Fruit fly (Drosophila melanogaster) whole organism, embryonic: ENCODE measurements around the gene spo.

ENCODE experiments used
- ATbp ChIP-seq: fragments of 200-800 bp; sonication (Bioruptor generic); optimal IDR thresholded peaks from 2 replicates; lab custom pipeline; 2017; ENCODE audit warnings: missing biosample characterization, mild to moderate bottlenecking, missing genetic modification characterization, missing genetic modification reagents
- Atf6 ChIP-seq: fragments of 200-800 bp; sonication (Bioruptor generic); IDR thresholded peaks from 2 replicates; pipeline ENCODE4 v1.3.6; 2022; ENCODE audit warnings: missing biosample characterization, missing genetic modification characterization
- Awh ChIP-seq: fragments of 200-800 bp; sonication (Bioruptor generic); IDR thresholded peaks from 2 replicates; pipeline ENCODE4, ENCODE4 v1.3.6; 2022; ENCODE audit warnings: missing biosample characterization, missing genetic modification characterization
- BEAF-32 ChIP-seq: fragments of 200-800 bp; sonication (Bioruptor generic); optimal IDR thresholded peaks from 3 replicates; lab custom pipeline; 2017; ENCODE audit warnings: missing biosample characterization, missing genetic modification characterization, mild to moderate bottlenecking, moderate library complexity, missing genetic modification reagents
- CG12391 ChIP-seq: fragments of 200-800 bp; sonication (Bioruptor generic); optimal IDR thresholded peaks from 3 replicates; lab custom pipeline; 2018; ENCODE audit warnings: missing biosample characterization, mild to moderate bottlenecking, missing genetic modification characterization, moderate library complexity
- CG12659 ChIP-seq: fragments of 200-800 bp; sonication (Bioruptor generic); optimal IDR thresholded peaks from 3 replicates; lab custom pipeline; 2017; ENCODE audit warnings: mild to moderate bottlenecking, missing biosample characterization, missing genetic modification reagents, missing genetic modification characterization
- CG14860 ChIP-seq: fragments of 200-800 bp; sonication (Bioruptor generic); IDR thresholded peaks from 3 replicates; pipeline ENCODE4 v1.3.6; 2022; ENCODE audit warnings: missing biosample characterization, missing genetic modification characterization; ENCODE audit not compliant: partially characterized antibody
- CG15011 ChIP-seq: fragments of 200-800 bp; sonication (Bioruptor generic); optimal IDR thresholded peaks from 3 replicates; lab custom pipeline; 2018; ENCODE audit warnings: missing biosample characterization, mild to moderate bottlenecking, missing genetic modification characterization
- CG15601 ChIP-seq: fragments of 200-800 bp; sonication (Bioruptor generic); optimal IDR thresholded peaks from 3 replicates; lab custom pipeline; 2019; ENCODE audit warnings: missing biosample characterization, mild to moderate bottlenecking, missing genetic modification characterization, moderate library complexity
- CG17612 ChIP-seq: fragments of 200-800 bp; sonication (Bioruptor generic); IDR thresholded peaks from 2 replicates; pipeline ENCODE4 v1.3.6; 2022; ENCODE audit warnings: missing biosample characterization, missing genetic modification characterization
- CG17829 ChIP-seq: fragments of 200-800 bp; optimal IDR thresholded peaks from 2 replicates; lab custom pipeline; 2019; ENCODE audit warnings: missing biosample characterization, mild to moderate bottlenecking, missing genetic modification characterization, moderate library complexity
- CG18262 ChIP-seq: fragments of 200-800 bp; optimal IDR thresholded peaks from 3 replicates; lab custom pipeline; 2019; ENCODE audit warnings: missing biosample characterization, mild to moderate bottlenecking, missing genetic modification characterization, moderate library complexity
- CG18599 ChIP-seq: fragments of 200-800 bp; sonication (Bioruptor generic); optimal IDR thresholded peaks from 3 replicates; lab custom pipeline; 2017; ENCODE audit warnings: missing biosample characterization, missing genetic modification characterization, mild to moderate bottlenecking, moderate library complexity, missing genetic modification reagents
- CG3163 ChIP-seq: fragments of 200-800 bp; sonication (Bioruptor generic); optimal IDR thresholded peaks from 3 replicates; lab custom pipeline; 2016; ENCODE audit warnings: missing biosample characterization, missing genetic modification characterization
- CG7271 ChIP-seq: fragments of 200-800 bp; sonication (Bioruptor generic); optimal IDR thresholded peaks from 2 replicates; lab custom pipeline; 2018; ENCODE audit warnings: missing biosample characterization, mild to moderate bottlenecking, missing genetic modification characterization, moderate library complexity
- CG8478 ChIP-seq: fragments of >200 bp; optimal IDR thresholded peaks from 2 replicates; lab custom pipeline; 2018
- D ChIP-seq, 2 experiments: fragments of 200-800 bp in 1 of 2; fragments of >200 bp in 1 of 2; sonication (Bioruptor generic) in 1 of 2; optimal IDR thresholded peaks; 2 replicates in 1 of 2; 3 replicates in 1 of 2; lab custom pipeline; 2017; ENCODE audit warnings: mild to moderate bottlenecking in 1 of 2, missing biosample characterization in 1 of 2, missing genetic modification characterization in 1 of 2, missing genetic modification reagents in 1 of 2
- Deaf1 ChIP-seq: fragments of 200-800 bp; optimal IDR thresholded peaks from 3 replicates; lab custom pipeline; 2019; ENCODE audit warnings: missing biosample characterization, mild to moderate bottlenecking, missing genetic modification characterization, moderate library complexity
- Drgx ChIP-seq: fragments of 200-800 bp; sonication (Bioruptor generic); IDR thresholded peaks from 2 replicates; pipeline ENCODE4 v1.3.6; 2022; ENCODE audit warnings: missing biosample characterization, missing genetic modification characterization
- E2f1 ChIP-seq: fragments of 200-800 bp; sonication (Bioruptor generic); IDR thresholded peaks from 2 replicates; pipeline ENCODE4 v1.3.6; 2022; ENCODE audit warnings: missing biosample characterization, missing genetic modification characterization
- Ets65A ChIP-seq: fragments of 200-800 bp; sonication (Bioruptor generic); peaks from one replicate; lab custom pipeline; 2016; ENCODE audit warnings: missing biosample characterization, missing genetic modification characterization
- H15 ChIP-seq: fragments of 200-800 bp; sonication (Bioruptor generic); IDR thresholded peaks from 3 replicates; pipeline ENCODE4 v1.3.6; 2022; ENCODE audit warnings: missing biosample characterization, missing genetic modification characterization
- Hr78 ChIP-seq, 2 experiments: fragments of 200-800 bp in 1 of 2; fragments of >200 bp in 1 of 2; sonication (Bioruptor generic) in 1 of 2; optimal IDR thresholded peaks; 2 replicates each; lab custom pipeline; 2017 to 2019; ENCODE audit warnings: missing biosample characterization in 2 of 2, missing genetic modification characterization in 2 of 2, mild to moderate bottlenecking in 1 of 2, moderate library complexity in 1 of 2
- Hsf ChIP-seq: fragments of 200-800 bp; sonication (Bioruptor generic); optimal IDR thresholded peaks from 3 replicates; lab custom pipeline; 2016; ENCODE audit warnings: missing biosample characterization, missing genetic modification characterization
- Max ChIP-seq: fragments of 200-800 bp; sonication (Bioruptor generic); optimal IDR thresholded peaks from 2 replicates; lab custom pipeline; 2016; ENCODE audit warnings: missing biosample characterization, mild to moderate bottlenecking, missing genetic modification characterization
- Meics ChIP-seq: fragments of 200-800 bp; sonication (Bioruptor generic); optimal IDR thresholded peaks from 2 replicates; lab custom pipeline; 2017; ENCODE audit warnings: missing biosample characterization, mild to moderate bottlenecking, missing genetic modification characterization
- Mrtf ChIP-seq: fragments of 200-800 bp; sonication (Bioruptor generic); IDR thresholded peaks from 3 replicates; pipeline ENCODE4 v1.3.6; 2022; ENCODE audit warnings: missing biosample characterization, missing genetic modification characterization
- NK7.1 ChIP-seq: fragments of 200-800 bp; sonication (Bioruptor generic); optimal IDR thresholded peaks from 3 replicates; lab custom pipeline; 2016; ENCODE audit warnings: missing biosample characterization, missing genetic modification characterization
- Stat92E ChIP-seq, 3 experiments: fragments of >200 bp in 2 of 3; fragments of 200-800 bp in 1 of 3; sonication (Bioruptor generic) in 1 of 3; optimal IDR thresholded peaks; 2 replicates each; lab custom pipeline; 2017 to 2019; ENCODE audit warnings: missing biosample characterization in 3 of 3, missing genetic modification characterization in 3 of 3, mild to moderate bottlenecking in 1 of 3, moderate library complexity in 1 of 3
- crol ChIP-seq: fragments of 200-800 bp; sonication (Bioruptor generic); IDR thresholded peaks from 2 replicates; pipeline ENCODE4 v1.3.6; 2022; ENCODE audit warnings: missing biosample characterization, missing genetic modification characterization
- dmrt11E ChIP-seq: fragments of 200-800 bp; sonication (Bioruptor generic); optimal IDR thresholded peaks from 3 replicates; lab custom pipeline; 2018; ENCODE audit warnings: missing biosample characterization, mild to moderate bottlenecking, missing genetic modification characterization, moderate library complexity
- eve ChIP-seq, 2 experiments: fragments of >200 bp; optimal IDR thresholded peaks; 2 replicates each; lab custom pipeline; 2017; ENCODE audit warnings: missing biosample characterization in 2 of 2, missing genetic modification characterization in 2 of 2
- kni ChIP-seq: fragments of 200-800 bp; sonication (Bioruptor generic); optimal IDR thresholded peaks from 3 replicates; lab custom pipeline; 2017; ENCODE audit warnings: mild to moderate bottlenecking, missing biosample characterization, missing genetic modification reagents, missing genetic modification characterization
- psq ChIP-seq: fragments of 200-800 bp; sonication (Bioruptor generic); optimal IDR thresholded peaks from 2 replicates; lab custom pipeline; 2017; ENCODE audit warnings: missing biosample characterization, missing genetic modification characterization
- sens ChIP-seq: fragments of 200-800 bp; sonication (Bioruptor generic); peaks from one replicate; lab custom pipeline; 2016; ENCODE audit warnings: missing biosample characterization, missing genetic modification characterization
- tgo ChIP-seq: fragments of 200-800 bp; sonication (Bioruptor generic); IDR thresholded peaks from 3 replicates; pipeline ENCODE4 v1.3.6; 2022; ENCODE audit warnings: missing biosample characterization, missing genetic modification characterization
- vvl ChIP-seq: fragments of 200-800 bp; sonication (Bioruptor generic); IDR thresholded peaks from 2 replicates; pipeline ENCODE4 v1.3.6; 2022; ENCODE audit warnings: missing biosample characterization, missing genetic modification characterization
- yki ChIP-seq: fragments of >200 bp; optimal IDR thresholded peaks from 3 replicates; lab custom pipeline; 2018
- z ChIP-seq: fragments of 200-800 bp; sonication (Bioruptor generic); IDR thresholded peaks from 3 replicates; pipeline ENCODE4 v1.3.6; 2022; ENCODE audit warnings: missing biosample characterization, missing genetic modification characterization
- zen2 ChIP-seq: fragments of 200-800 bp; sonication (Bioruptor generic); IDR thresholded peaks from 3 replicates; pipeline ENCODE4 v1.3.6; 2022; ENCODE audit warnings: missing biosample characterization, missing genetic modification characterization; ENCODE audit not compliant: partially characterized antibody

The spo gene

dm6 chr3L:5639474-5639873 is 47.1 kb upstream of the spo start:
- TF ChIP-seq CG7271 (tag; lab: Kevin White, UChicago) (no peak), ATbp (GFP tag; lab: Kevin White, UChicago) (no peak), CG15011 (GFP tag; lab: Kevin White, UChicago) (no peak), Atf6 (no peak), BEAF-32 (no peak), tgo (GFP tag; lab: Robert Waterston, UW) (no peak), yki (lab: Kevin White, UChicago) (no peak), H15 (GFP tag; lab: Robert Waterston, UW) (0 out of 3 replicates have a peak, but pooled peaks have one; percentile 26), Meics (no peak), Ets65A (GFP tag; lab: Kevin White, UChicago) (peak; percentile 52), CG12659 (GFP tag; lab: Kevin White, UChicago) (no peak), CG14860 (GFP tag; lab: Robert Waterston, UW) (0 out of 3 replicates have a peak, but pooled peaks have one; percentile 10)

- TF ChIP-seq Awh (GFP tag; lab: Robert Waterston, UW) (no peak), CG15601 (tag; lab: Kevin White, UChicago) (no peak)
- TF ChIP-seq, all 482 proteins: peak for 0
Observed at dm6 chr3L:5638542-5639045, 46.2 kb upstream of the spo start.

dm6 chr3L:5637477-5637876 is 45.1 kb upstream of the spo start:
- TF ChIP-seq psq (GFP tag; lab: Kevin White, UChicago) = no peak
- TF ChIP-seq Drgx (GFP tag; lab: Robert Waterston, UW) = 0 out of 2 replicates have a peak, but pooled peaks have one; percentile 30
- TF ChIP-seq Hr78 (GFP tag; optimal IDR thresholded peaks at IDR 0.05; lab: Kevin White, UChicago) = no peak
- TF ChIP-seq NK7.1 = no peak
- TF ChIP-seq CG18599 (GFP tag; lab: Kevin White, UChicago) = peak; percentile 21

dm6 chr3L:5635237-5636025 is 43.1 kb upstream of the spo start:
- no peak for TF ChIP-seq CG17612 (GFP tag; lab: Robert Waterston, UW)
- TF ChIP-seq Deaf1 (tag; lab: Kevin White, UChicago) = peak; percentile 5
- TF ChIP-seq CG3163 (GFP tag; lab: Kevin White, UChicago) = no peak
- TF ChIP-seq Mrtf (GFP tag; lab: Robert Waterston, UW) = no peak
- TF ChIP-seq Hsf (GFP tag; lab: Kevin White, UChicago) = no peak
- TF ChIP-seq Drgx (GFP tag; lab: Robert Waterston, UW) = peak; percentile 26; the same call in 1 of the 2 replicates

- peak in 1 of 2 experiments; percentile 37 for TF ChIP-seq eve (GFP tag; optimal IDR thresholded peaks at IDR 0.05; lab: Kevin White, UChicago)
- TF ChIP-seq CG8478 (lab: Kevin White, UChicago) = peak; percentile 64
- peak; percentile 36 for TF ChIP-seq sens (GFP tag; lab: Kevin White, UChicago)
- peak; percentile 8; the same call in 1 of the 2 replicates for TF ChIP-seq E2f1
- TF ChIP-seq zen2 = 0 out of 3 replicates have a peak, but pooled peaks have one; percentile 39
- peak; percentile 17; the same call in 1 of the 2 replicates for TF ChIP-seq vvl (GFP tag; lab: Robert Waterston, UW)
- peak; percentile 18 for TF ChIP-seq Max (GFP tag; lab: Kevin White, UChicago)
- 0 out of 2 replicates have a peak, but pooled peaks have one; percentile 31 for TF ChIP-seq crol (GFP tag; lab: Robert Waterston, UW)
- TF ChIP-seq dmrt11E (tag; lab: Kevin White, UChicago) = peak; percentile 22
- peak; percentile 91 for TF ChIP-seq D (optimal IDR thresholded peaks at IDR 0.05; lab: Kevin White, UChicago)
- TF ChIP-seq D (GFP tag; optimal IDR thresholded peaks at IDR 0.05; lab: Kevin White, UChicago) = peak; percentile 6
- TF ChIP-seq z (GFP tag; lab: Robert Waterston, UW) = peak; percentile 40; the same call in 1 of the 3 replicates
- TF ChIP-seq ATbp (GFP tag; lab: Kevin White, UChicago) = no peak
- peak; percentile 73 for TF ChIP-seq kni
- TF ChIP-seq CG17829 (tag; lab: Kevin White, UChicago) = peak; percentile 4
- TF ChIP-seq CG12391 = no peak
- peak; percentile 19 for TF ChIP-seq CG18262 (tag; lab: Kevin White, UChicago)
- no peak for TF ChIP-seq Stat92E (GFP tag; optimal IDR thresholded peaks at IDR 0.05; lab: Kevin White, UChicago)
Observed at dm6 chr3L:5634188-5634894, 42.0 kb upstream of the spo start.
